Worm (Caenorhabditis elegans): ENCODE results near the gene ogdh-2.

DNA sequence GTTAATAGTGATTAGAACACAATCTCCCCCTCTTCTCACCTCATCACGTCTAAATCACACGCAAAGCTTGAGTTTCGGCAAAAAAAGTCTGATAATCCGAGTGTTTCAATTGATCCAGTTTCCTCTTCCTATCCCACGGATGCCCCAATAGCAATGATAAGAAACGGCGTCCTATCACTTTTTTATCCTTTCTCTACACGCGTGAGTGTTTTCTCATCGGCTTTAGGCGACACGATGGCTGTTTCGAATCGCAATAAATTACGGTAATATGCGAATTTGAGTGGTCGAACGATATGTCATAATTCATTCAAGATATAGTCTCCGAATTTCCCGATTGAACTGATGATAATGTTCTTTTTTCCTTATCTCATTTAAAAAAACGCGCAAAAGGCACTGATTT is 5.2 kb downstream of the ogdh-2 start:
- no peak for TF ChIP-seq dsc-1 (tag; optimal IDR thresholded peaks at IDR 0.05)
- no peak for TF ChIP-seq unc-62 (GFP tag; optimal IDR thresholded peaks at IDR 0.05)
- TF ChIP-seq mdl-1 (tag; optimal IDR thresholded peaks at IDR 0.05) = no peak
- no peak for TF ChIP-seq lin-39 (tag; optimal IDR thresholded peaks at IDR 0.05)
- TF ChIP-seq mef-2 (tag; optimal IDR thresholded peaks at IDR 0.05) = no peak
- no peak for TF ChIP-seq lin-13 (GFP tag; optimal IDR thresholded peaks at IDR 0.05)
- no peak for TF ChIP-seq irx-1 (tag; optimal IDR thresholded peaks at IDR 0.05)
- no peak for TF ChIP-seq sptf-1 (tag; optimal IDR thresholded peaks at IDR 0.05)
- TF ChIP-seq nhr-237 (tag; optimal IDR thresholded peaks at IDR 0.05) = no peak
- no peak for TF ChIP-seq mep-1 (tag; optimal IDR thresholded peaks at IDR 0.05)
- TF ChIP-seq alr-1 (tag; optimal IDR thresholded peaks at IDR 0.05; ENCODE audit: borderline replicate concordance) = no peak
- TF ChIP-seq ama-1 (optimal IDR thresholded peaks at IDR 0.05) = no peak
- no peak for TF ChIP-seq Y116A8C.19 (tag; optimal IDR thresholded peaks at IDR 0.05; ENCODE audit: borderline replicate concordance)
- no peak for TF ChIP-seq elt-2 (tag; optimal IDR thresholded peaks at IDR 0.05)

Measured in whole organism, L1 larva.